Fruit fly (Drosophila melanogaster) whole organism, pupa: ENCODE results near the gene CG8319.

Experiments
- CG10348 ChIP-seq: fragments of 200-800 bp; sonication (Bioruptor generic); IDR thresholded peaks from 2 replicates; pipeline ENCODE4 v1.3.6; 2022; ENCODE audit warnings: missing biosample characterization, missing genetic modification characterization
- CG12605 ChIP-seq: fragments of 200-800 bp; sonication (Bioruptor generic); IDR thresholded peaks from 2 replicates; pipeline ENCODE4 v1.3.6; 2022; ENCODE audit warnings: missing biosample characterization, missing genetic modification characterization
- CG13204 ChIP-seq: fragments of 200-800 bp; sonication (Bioruptor generic); optimal IDR thresholded peaks from 2 replicates; lab custom pipeline; 2018; ENCODE audit warnings: missing biosample characterization, mild to moderate bottlenecking, missing genetic modification characterization, moderate library complexity
- CG14655 ChIP-seq: fragments of 200-800 bp; sonication (Bioruptor generic); optimal IDR thresholded peaks from 3 replicates; lab custom pipeline; 2017; ENCODE audit warnings: mild to moderate bottlenecking, missing biosample characterization, missing genetic modification reagents, missing genetic modification characterization
- CG15710 ChIP-seq: fragments of 200-800 bp; sonication (Bioruptor generic); optimal IDR thresholded peaks from 2 replicates; lab custom pipeline; 2018; ENCODE audit warnings: missing biosample characterization, mild to moderate bottlenecking, missing genetic modification characterization, moderate library complexity
- CG17806 ChIP-seq: fragments of 200-800 bp; sonication (Bioruptor generic); optimal IDR thresholded peaks from 2 replicates; lab custom pipeline; 2018; ENCODE audit warnings: missing biosample characterization, mild to moderate bottlenecking, missing genetic modification characterization, moderate library complexity
- CG32121 ChIP-seq: fragments of 200-800 bp; sonication (Bioruptor generic); IDR thresholded peaks from 2 replicates; pipeline ENCODE4 v1.3.6; 2022; ENCODE audit warnings: missing biosample characterization, missing genetic modification characterization
- CG34367 ChIP-seq: fragments of 200-800 bp; sonication (Bioruptor generic); optimal IDR thresholded peaks from 2 replicates; lab custom pipeline; 2018; ENCODE audit warnings: missing biosample characterization, mild to moderate bottlenecking, missing genetic modification characterization
- CG4496 ChIP-seq: fragments of 200-800 bp; sonication (Bioruptor generic); IDR thresholded peaks from 3 replicates; pipeline ENCODE4 v1.3.6; 2022; ENCODE audit warnings: missing biosample characterization, missing genetic modification characterization
- CG8159 ChIP-seq: fragments of 200-800 bp; sonication (Bioruptor generic); optimal IDR thresholded peaks from 3 replicates; lab custom pipeline; 2018; ENCODE audit warnings: missing biosample characterization, mild to moderate bottlenecking, missing genetic modification characterization, moderate library complexity
- CG8301 ChIP-seq: fragments of 200-800 bp; sonication (Bioruptor generic); optimal IDR thresholded peaks from 2 replicates; lab custom pipeline; 2018; ENCODE audit warnings: missing biosample characterization, mild to moderate bottlenecking, missing genetic modification characterization
- CG9948 ChIP-seq: fragments of 200-800 bp; sonication (Bioruptor generic); optimal IDR thresholded peaks from 2 replicates; lab custom pipeline; 2018; ENCODE audit warnings: missing biosample characterization, mild to moderate bottlenecking, missing genetic modification characterization, moderate library complexity
- D1 ChIP-seq: fragments of 200-800 bp; sonication (Bioruptor generic); optimal IDR thresholded peaks from 2 replicates; lab custom pipeline; 2018; ENCODE audit warnings: missing biosample characterization, mild to moderate bottlenecking, missing genetic modification characterization, moderate library complexity
- EcR ChIP-seq: fragments of 200-800 bp; sonication (Bioruptor generic); optimal IDR thresholded peaks from 3 replicates; lab custom pipeline; 2019; ENCODE audit warnings: missing biosample characterization, missing genetic modification characterization, mild to moderate bottlenecking, moderate library complexity, missing genetic modification reagents
- Ets98B ChIP-seq: fragments of 200-800 bp; sonication (Bioruptor generic); IDR thresholded peaks from 2 replicates; pipeline ENCODE4 v1.3.6; 2022; ENCODE audit warnings: missing biosample characterization, missing genetic modification characterization
- Pif1A ChIP-seq: fragments of 200-800 bp; sonication (Bioruptor generic); optimal IDR thresholded peaks from 3 replicates; lab custom pipeline; 2016; ENCODE audit warnings: missing biosample characterization, missing genetic modification characterization
- Pif1B ChIP-seq: fragments of 200-800 bp; sonication (Bioruptor generic); optimal IDR thresholded peaks from 3 replicates; lab custom pipeline; 2016; ENCODE audit warnings: missing biosample characterization, missing genetic modification characterization
- Snoo ChIP-seq: fragments of 200-800 bp; sonication (Bioruptor generic); optimal IDR thresholded peaks from 3 replicates; lab custom pipeline; 2017; ENCODE audit warnings: missing biosample characterization, mild to moderate bottlenecking, missing genetic modification characterization, inconsistent platforms
- fd96Ca ChIP-seq: fragments of 200-800 bp; sonication (Bioruptor generic); IDR thresholded peaks from 3 replicates; pipeline ENCODE4 v1.3.6; 2022; ENCODE audit warnings: missing biosample characterization, missing genetic modification characterization
- gl ChIP-seq: fragments of 200-800 bp; sonication (Bioruptor generic); optimal IDR thresholded peaks from 2 replicates; lab custom pipeline; 2018; ENCODE audit warnings: missing biosample characterization, mild to moderate bottlenecking, missing genetic modification characterization
- rn ChIP-seq: fragments of 200-800 bp; sonication (Bioruptor generic); IDR thresholded peaks from 2 replicates; pipeline ENCODE4 v1.3.6; 2022; ENCODE audit warnings: missing biosample characterization, missing genetic modification characterization

CG8319 gene

dm6 chr3R:9586663-9587248, 40.4 kb upstream of the CG8319 start, which contains the start of gene P58IPK:
TSS of gene P58IPK (plus strand) at chr3R:9586942.
- TF ChIP-seq CG10348 (GFP tag; lab: Robert Waterston, UW) = 0 out of 2 replicates have a peak, but pooled peaks have one; percentile 20
- peak; percentile 10 for TF ChIP-seq CG34367 (tag; lab: Kevin White, UChicago)
- TF ChIP-seq Pif1B (GFP tag; lab: Kevin White, UChicago) = no peak
- TF ChIP-seq D1 = no peak
- TF ChIP-seq CG14655 (GFP tag; lab: Kevin White, UChicago) = no peak
- TF ChIP-seq CG4496 (GFP tag; lab: Robert Waterston, UW) = peak; percentile 64; the same call in 2 of the 3 replicates
- TF ChIP-seq CG15710 (tag; lab: Kevin White, UChicago) = peak; percentile 6
- TF ChIP-seq CG32121 = peak; percentile 35; the same call in 1 of the 2 replicates
- peak; percentile 54 for TF ChIP-seq Ets98B (GFP tag; lab: Robert Waterston, UW)
- peak; percentile 71; the same call in 2 of the 3 replicates for TF ChIP-seq fd96Ca (GFP tag; lab: Robert Waterston, UW)
- no peak for TF ChIP-seq CG17806 (tag; lab: Kevin White, UChicago)
- TF ChIP-seq Snoo (tag; lab: Kevin White, UChicago) = no peak

DNA sequence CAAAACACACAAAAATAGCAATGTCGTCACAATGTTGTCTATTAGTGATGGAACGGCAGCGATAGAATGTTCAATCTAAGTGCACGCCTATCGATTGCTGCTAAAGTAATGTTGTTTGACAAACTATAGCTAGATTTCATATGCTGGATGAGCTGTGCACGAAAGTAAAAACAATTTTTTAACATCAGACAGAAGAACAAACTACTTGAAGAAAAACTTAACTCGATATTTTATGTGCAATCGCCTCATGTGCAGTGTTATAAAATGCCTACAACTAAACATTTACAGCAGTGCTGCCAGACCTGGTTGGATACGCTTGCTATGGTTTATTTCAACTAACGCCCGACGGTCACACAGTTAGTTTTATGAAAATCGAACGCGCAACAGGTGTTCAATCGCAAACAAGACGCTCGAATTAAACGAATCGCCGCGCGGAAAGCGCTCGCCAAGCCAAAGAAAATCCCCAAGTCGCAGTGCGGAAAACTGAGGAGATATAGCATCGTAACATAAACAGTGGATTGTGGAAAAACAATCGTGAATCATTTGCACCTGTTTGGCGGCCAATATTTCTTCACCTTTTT, 36.1 kb upstream of the CG8319 start, which contains the start of the genes bocks and CG8312:
Gene bocks, minus strand, starts transcription at position 51 of the 581 bp plus-strand sequence.
Gene CG8312, plus strand, starts transcription at position 358 of the 581 bp plus-strand sequence.
- TF ChIP-seq fd96Ca (GFP tag; lab: Robert Waterston, UW) (no peak), Ets98B (GFP tag; lab: Robert Waterston, UW) (no peak), CG15710 (tag; lab: Kevin White, UChicago) (peak; percentile 3), CG17806 (tag; lab: Kevin White, UChicago) (no peak)

dm6 chr3R:9591769-9592388, 35.2 kb upstream of the CG8319 start:
- TF ChIP-seq CG8159 (tag; lab: Kevin White, UChicago) = no peak
- TF ChIP-seq gl = no peak
- TF ChIP-seq fd96Ca (GFP tag; lab: Robert Waterston, UW) = no peak
- TF ChIP-seq Pif1A (GFP tag; lab: Kevin White, UChicago) = no peak
- no peak for TF ChIP-seq CG32121
- no peak for TF ChIP-seq rn (GFP tag; lab: Robert Waterston, UW)
- no peak for TF ChIP-seq CG4496 (GFP tag; lab: Robert Waterston, UW)
- no peak for TF ChIP-seq Ets98B (GFP tag; lab: Robert Waterston, UW)
- TF ChIP-seq, all 21 proteins: peak for 0

DNA sequence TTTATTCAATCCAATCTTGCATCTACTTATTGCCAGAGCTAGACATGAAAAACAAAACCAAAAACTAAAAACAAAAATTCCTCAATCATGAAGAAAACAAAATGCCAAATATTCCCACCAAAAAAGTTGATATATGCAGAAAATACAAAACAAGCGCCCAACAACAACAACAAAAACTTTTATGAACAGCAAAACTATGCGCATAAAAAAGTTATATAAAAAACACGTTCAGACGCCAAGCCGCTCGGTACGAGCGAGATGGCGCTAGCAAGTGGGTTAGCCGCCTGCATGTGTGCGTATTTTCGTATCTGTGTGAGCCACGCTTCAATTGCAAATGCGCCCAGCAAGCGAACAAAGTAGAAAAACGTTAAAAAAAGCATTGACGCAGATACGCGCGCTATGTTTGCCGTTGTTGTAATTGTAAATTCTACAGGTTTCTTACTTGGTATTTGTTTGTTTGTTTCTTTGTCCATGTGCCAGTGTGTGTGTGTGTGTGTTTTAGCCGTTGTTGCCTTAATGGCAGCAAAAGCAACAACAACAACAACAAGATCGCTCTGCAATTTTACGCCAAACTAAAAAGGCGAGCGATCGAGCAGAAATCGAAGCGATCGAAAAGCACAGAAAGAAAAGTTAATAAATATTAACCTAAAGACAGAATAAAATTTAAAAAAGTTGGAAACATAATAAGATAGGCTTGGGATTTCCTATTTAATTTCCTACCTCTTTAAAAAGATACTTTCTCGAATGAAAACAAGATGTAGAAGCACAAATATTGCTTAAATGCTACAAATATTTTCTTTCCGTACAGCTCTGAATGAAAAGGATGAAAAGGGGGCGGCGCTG, 33.5 kb upstream of the CG8319 start:
- TF ChIP-seq CG8159 (tag; lab: Kevin White, UChicago) (peak; percentile 85), CG9948 (tag; lab: Kevin White, UChicago) (peak; percentile 87), CG34367 (tag; lab: Kevin White, UChicago) (peak; percentile 70), CG10348 (GFP tag; lab: Robert Waterston, UW) (no peak), CG15710 (tag; lab: Kevin White, UChicago) (peak; percentile 84), CG17806 (tag; lab: Kevin White, UChicago) (peak; percentile 85), CG14655 (GFP tag; lab: Kevin White, UChicago) (peak; percentile 76), CG32121 (peak; percentile 81), Pif1A (GFP tag; lab: Kevin White, UChicago) (peak; percentile 62), Pif1B (GFP tag; lab: Kevin White, UChicago) (peak; percentile 56), gl (peak; percentile 48), Snoo (tag; lab: Kevin White, UChicago) (no peak), Ets98B (GFP tag; lab: Robert Waterston, UW) (peak; percentile 73), EcR (GFP tag; lab: Kevin White, UChicago) (no peak), CG12605 (GFP tag; lab: Robert Waterston, UW) (peak; percentile 72), CG13204 (GFP tag; lab: Kevin White, UChicago) (peak; percentile 35), rn (GFP tag; lab: Robert Waterston, UW) (peak; percentile 62), CG4496 (GFP tag; lab: Robert Waterston, UW) (peak; percentile 81; the same call in 2 of the 3 replicates), fd96Ca (GFP tag; lab: Robert Waterston, UW) (0 out of 3 replicates have a peak, but pooled peaks have one; percentile 37), CG8301 (tag; lab: Kevin White, UChicago) (peak; percentile 69), D1 (no peak)

- TF ChIP-seq D1 (no peak), CG34367 (tag; lab: Kevin White, UChicago) (peak; percentile 45), CG15710 (tag; lab: Kevin White, UChicago) (peak; percentile 39), CG8159 (tag; lab: Kevin White, UChicago) (peak; percentile 63), CG14655 (GFP tag; lab: Kevin White, UChicago) (peak; percentile 71), CG8301 (tag; lab: Kevin White, UChicago) (peak; percentile 30)
Measured at dm6 chr3R:9594251-9594581, 32.9 kb upstream of the CG8319 start.
